Fruit fly (Drosophila melanogaster) Kc167 (cell line): Measurements from ENCODE around the gene gzl.

Experiments used
- Myc ChIP-seq: fragments of >200 bp; optimal IDR thresholded peaks from 2 replicates; lab custom pipeline; 2017; ENCODE audit warnings: missing external identifiers
- Sin3A ChIP-seq: fragments of >200 bp; optimal IDR thresholded peaks from 2 replicates; lab custom pipeline; 2018; ENCODE audit warnings: missing external identifiers
- h ChIP-seq: fragments of >200 bp; optimal IDR thresholded peaks from 3 replicates; lab custom pipeline; 2018; ENCODE audit warnings: missing external identifiers
- insv ChIP-seq: fragments of >200 bp; optimal IDR thresholded peaks from 3 replicates; lab custom pipeline; 2018; ENCODE audit warnings: missing external identifiers
- psq ChIP-seq: fragments of >200 bp; optimal IDR thresholded peaks from 2 replicates; lab custom pipeline; 2017; ENCODE audit warnings: missing external identifiers
- ttk ChIP-seq: sonication (Bioruptor generic); optimal IDR thresholded peaks from 2 replicates; lab custom pipeline; 2017; ENCODE audit warnings: missing external identifiers

The gzl gene

dm6 chr3R:6410412-6411225, 27.9 kb downstream of the gzl start:
- TF ChIP-seq Myc: no peak

dm6 chr3R:6411454-6412204, 28.9 kb downstream of the gzl start:
- TF ChIP-seq ttk: no peak
- no peak for TF ChIP-seq Sin3A (lab: Kevin White, UChicago)
- no peak for TF ChIP-seq Myc
- TF ChIP-seq h (lab: Kevin White, UChicago): no peak

dm6 chr3R:6413771-6414438, 31.2 kb downstream of the gzl start:
- TF ChIP-seq ttk: no peak
- TF ChIP-seq psq (lab: Kevin White, UChicago): no peak
- TF ChIP-seq Sin3A (lab: Kevin White, UChicago): no peak
- TF ChIP-seq insv (lab: Kevin White, UChicago): no peak
- no peak for TF ChIP-seq Myc
- TF ChIP-seq h (lab: Kevin White, UChicago): no peak

DNA sequence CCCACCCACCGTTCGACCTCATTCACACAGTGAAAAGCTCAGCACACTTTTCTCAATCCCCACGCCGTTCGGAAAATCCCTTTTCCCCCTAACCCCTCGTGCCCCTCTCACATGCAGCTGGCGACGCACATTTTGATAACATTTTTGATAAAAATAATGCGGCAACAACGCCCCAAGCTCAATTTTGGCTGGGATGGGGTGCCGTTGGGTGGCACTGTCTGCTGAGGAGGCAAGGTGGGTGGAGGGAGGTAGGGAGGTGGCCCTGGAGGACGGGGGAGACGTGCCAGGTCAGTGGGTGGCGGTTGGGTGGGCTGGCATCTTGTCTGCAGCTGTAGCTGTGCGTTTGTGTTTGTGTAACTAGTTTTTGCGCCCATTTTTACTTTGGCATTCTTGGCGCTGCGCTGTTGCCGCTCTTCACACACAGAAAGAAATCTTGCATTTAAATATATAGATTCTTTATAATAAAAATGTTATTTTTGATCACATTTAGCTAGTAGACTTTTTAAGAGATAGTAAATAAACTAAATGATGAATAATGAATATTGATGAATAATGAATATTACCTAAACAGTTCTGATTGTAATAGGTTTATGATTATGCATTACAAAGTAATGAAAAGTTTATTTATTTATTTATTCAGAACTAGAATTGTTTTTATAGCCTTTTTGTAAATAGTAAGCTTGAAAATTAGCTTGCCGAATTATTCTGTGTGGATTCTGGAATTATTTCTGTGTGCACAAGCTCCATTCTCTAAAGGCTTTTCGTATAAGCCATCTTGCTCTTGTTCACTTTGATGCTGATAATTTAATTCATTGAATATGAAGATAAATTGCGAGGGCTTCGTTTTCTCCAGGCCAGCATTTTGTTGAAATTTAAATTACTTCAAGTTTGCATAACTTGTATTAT, 32.0 kb downstream of the gzl start:
- TF ChIP-seq insv (lab: Kevin White, UChicago): no peak
- TF ChIP-seq psq (lab: Kevin White, UChicago): no peak
- TF ChIP-seq h (lab: Kevin White, UChicago): no peak
- TF ChIP-seq ttk: no peak
- TF ChIP-seq Sin3A (lab: Kevin White, UChicago): no peak
- no peak for TF ChIP-seq Myc

dm6 chr3R:6416242-6416641, 33.5 kb downstream of the gzl start:
- TF ChIP-seq insv (lab: Kevin White, UChicago) (no peak), h (lab: Kevin White, UChicago) (no peak), Myc (no peak), ttk (no peak), psq (lab: Kevin White, UChicago) (no peak), Sin3A (lab: Kevin White, UChicago) (no peak)

DNA sequence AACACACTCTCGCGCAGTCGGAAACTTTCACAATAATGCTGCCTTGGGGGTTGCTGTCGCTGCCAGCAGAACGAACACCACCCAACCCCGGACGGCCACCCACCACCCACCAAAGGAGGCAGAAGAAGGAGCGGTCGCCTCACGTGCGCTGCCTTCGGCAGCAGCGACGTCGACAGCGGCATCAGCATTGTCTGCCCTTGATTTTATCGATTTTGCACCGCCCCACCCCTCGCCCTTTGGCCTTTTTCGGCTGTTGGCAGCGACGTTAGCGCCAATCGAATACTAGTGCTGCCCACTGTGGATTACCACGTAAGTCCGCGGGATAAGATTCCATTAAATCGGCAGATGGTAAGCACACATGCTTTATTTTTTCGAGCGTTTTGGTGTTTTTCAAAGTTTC, 36.4 kb downstream of the gzl start:
- no peak for TF ChIP-seq ttk
- no peak for TF ChIP-seq insv (lab: Kevin White, UChicago)
- no peak for TF ChIP-seq Sin3A (lab: Kevin White, UChicago)
- no peak for TF ChIP-seq Myc
- no peak for TF ChIP-seq h (lab: Kevin White, UChicago)
- no peak for TF ChIP-seq psq (lab: Kevin White, UChicago)

- no peak for TF ChIP-seq psq (lab: Kevin White, UChicago)
Measured at dm6 chr3R:6419942-6420341, 37.2 kb downstream of the gzl start.

- TF ChIP-seq insv (lab: Kevin White, UChicago) (no peak), psq (lab: Kevin White, UChicago) (no peak), ttk (no peak), Myc (no peak), h (lab: Kevin White, UChicago) (no peak), Sin3A (lab: Kevin White, UChicago) (no peak)
Measured at dm6 chr3R:6421263-6421662, 38.5 kb downstream of the gzl start.

DNA sequence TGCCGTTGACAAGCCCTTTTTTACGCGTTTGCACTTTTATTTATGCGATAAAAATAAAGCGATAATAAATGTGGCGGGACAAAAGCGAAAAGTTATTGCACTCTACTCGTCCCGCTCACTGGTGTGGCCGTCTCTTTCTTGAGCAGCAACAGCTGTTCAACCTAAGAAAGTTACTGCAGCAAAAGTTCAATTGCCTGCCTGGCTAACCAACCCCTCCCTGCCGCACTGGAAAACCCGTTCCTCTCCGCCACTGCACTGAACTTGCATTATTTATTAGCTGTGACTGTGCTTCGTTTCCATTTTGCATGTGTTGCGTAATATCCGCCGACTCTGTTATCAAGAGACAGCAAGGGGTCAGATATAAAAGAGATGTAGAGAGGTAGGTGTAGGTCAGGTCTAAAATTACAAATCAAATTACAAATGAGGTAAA, 39.0 kb downstream of the gzl start:
- TF ChIP-seq insv (lab: Kevin White, UChicago) (no peak), Myc (no peak), ttk (no peak), h (lab: Kevin White, UChicago) (no peak), psq (lab: Kevin White, UChicago) (no peak), Sin3A (lab: Kevin White, UChicago) (no peak)

DNA sequence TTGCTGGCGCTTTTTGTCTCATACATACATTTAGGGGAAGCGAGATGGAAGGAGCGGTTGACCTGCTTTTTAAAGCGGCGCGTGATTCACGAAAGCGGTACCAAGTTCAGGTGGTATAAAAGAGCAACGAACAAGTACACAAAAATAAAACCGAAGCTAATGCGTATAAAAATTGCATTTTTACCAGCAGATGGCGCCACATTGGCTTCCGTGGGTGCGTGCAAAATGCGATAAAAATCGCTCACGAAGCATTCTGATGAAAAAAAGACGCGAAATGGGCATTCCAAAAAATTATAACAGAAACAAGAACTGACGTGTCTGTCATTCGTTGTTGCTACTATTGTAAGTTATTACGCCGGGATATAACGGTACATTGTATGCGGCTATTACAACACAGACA, 40.4 kb downstream of the gzl start:
- no peak for TF ChIP-seq psq (lab: Kevin White, UChicago)
- no peak for TF ChIP-seq insv (lab: Kevin White, UChicago)
- TF ChIP-seq Sin3A (lab: Kevin White, UChicago): no peak
- TF ChIP-seq ttk: no peak
- TF ChIP-seq h (lab: Kevin White, UChicago): no peak
- no peak for TF ChIP-seq Myc

dm6 chr3R:6423984-6424602, 41.4 kb downstream of the gzl start:
- no peak for TF ChIP-seq psq (lab: Kevin White, UChicago)
